Fruit fly (Drosophila melanogaster): ENCODE data around the gene CG9427.

Gene CG9427

DNA sequence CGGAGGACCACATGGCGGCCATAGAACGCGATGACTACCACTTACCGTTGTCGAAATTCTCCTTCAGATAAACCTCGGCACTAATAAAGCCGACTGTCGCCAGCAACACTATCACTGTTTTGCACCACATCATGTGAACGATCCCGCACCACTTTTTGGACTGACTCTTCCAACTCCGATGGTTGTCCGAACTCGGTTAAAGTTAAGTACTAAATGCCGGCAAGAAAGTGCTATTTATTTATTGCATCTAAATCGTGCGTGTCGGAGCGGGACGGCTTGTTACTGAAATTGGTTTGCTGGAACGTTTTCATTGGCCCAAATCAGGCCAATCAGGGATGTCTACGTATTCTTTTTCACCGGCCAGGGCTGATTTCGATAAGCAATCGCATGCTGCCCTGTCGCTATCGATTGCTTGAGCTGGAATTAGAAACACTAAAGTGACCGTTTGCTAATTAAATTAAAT, 3.9 kb upstream of the CG9427 start, which contains the start of gene Calr (continued):
- no peak for TF ChIP-seq E2f1 (GFP tag; IDR thresholded peaks at IDR 0.05)
- no peak for TF ChIP-seq HLH54F (GFP tag; optimal IDR thresholded peaks at IDR 0.05)
- TF ChIP-seq HLH4C (GFP tag; IDR thresholded peaks at IDR 0.05; ENCODE audit: partially characterized antibody) = no peak
- TF ChIP-seq CG17802 (tag; optimal IDR thresholded peaks at IDR 0.05) = no peak
- TF ChIP-seq CG6683 (GFP tag; optimal IDR thresholded peaks at IDR 0.05) = no peak

- peak; percentile 10 for TF ChIP-seq CG12769 (tag; optimal IDR thresholded peaks at IDR 0.05)
- peak; percentile 5 for TF ChIP-seq CG7786 (GFP tag; optimal IDR thresholded peaks at IDR 0.05)
- TF ChIP-seq CHES-1-like (GFP tag; optimal IDR thresholded peaks at IDR 0.05) = no peak
- peak; percentile 69 for TF ChIP-seq phol (tag; optimal IDR thresholded peaks at IDR 0.05)
- no peak for TF ChIP-seq fd3F (GFP tag; optimal IDR thresholded peaks at IDR 0.05)
- TF ChIP-seq Adf1 (GFP tag; IDR thresholded peaks at IDR 0.05) = no peak
- TF ChIP-seq MESR4 (GFP tag; optimal IDR thresholded peaks at IDR 0.05) = peak; percentile 83
- TF ChIP-seq Ssrp (tag; optimal IDR thresholded peaks at IDR 0.05) = peak; percentile 9
- peak in 1 of 2 experiments; percentile 25 for TF ChIP-seq Pdp1 (GFP tag; optimal IDR thresholded peaks at IDR 0.05)
- no peak for TF ChIP-seq dmrt11E (tag; optimal IDR thresholded peaks at IDR 0.05)
- TF ChIP-seq mirr (GFP tag; optimal IDR thresholded peaks at IDR 0.05) = peak; percentile 18
- no peak for TF ChIP-seq pum (GFP tag; optimal IDR thresholded peaks at IDR 0.05)
- peak; percentile 34 for TF ChIP-seq psq (GFP tag; optimal IDR thresholded peaks at IDR 0.05)
- no peak for TF ChIP-seq Hr39 (optimal IDR thresholded peaks at IDR 0.05)
- TF ChIP-seq Med (GFP tag) = peak; percentile 70
- peak in 1 of 2 experiments; percentile 18 for TF ChIP-seq bsh (GFP tag; optimal IDR thresholded peaks at IDR 0.05)
- no peak for TF ChIP-seq CG4820 (GFP tag; optimal IDR thresholded peaks at IDR 0.05)
- peak; percentile 80 for TF ChIP-seq cg (GFP tag; optimal IDR thresholded peaks at IDR 0.05)
- TF ChIP-seq CG8290 (GFP tag; optimal IDR thresholded peaks at IDR 0.05) = no peak
- peak in 1 of 2 experiments; percentile 23 for TF ChIP-seq CG8290 (tag; optimal IDR thresholded peaks at IDR 0.05)
- TF ChIP-seq CG17385 (GFP tag; optimal IDR thresholded peaks at IDR 0.05) = peak; percentile 98
- no peak for TF ChIP-seq CG13424 (tag; optimal IDR thresholded peaks at IDR 0.05)
- TF ChIP-seq cwo (GFP tag; optimal IDR thresholded peaks at IDR 0.05) = peak; percentile 13
- TF ChIP-seq CG8359 (GFP tag; optimal IDR thresholded peaks at IDR 0.05; ENCODE audit: borderline replicate concordance) = no peak
- no peak for TF ChIP-seq lmd (GFP tag; IDR thresholded peaks at IDR 0.05)
- no peak for TF ChIP-seq CG8944 (GFP tag; optimal IDR thresholded peaks at IDR 0.05)
- peak; percentile 5 for TF ChIP-seq Fer1 (GFP tag; optimal IDR thresholded peaks at IDR 0.05)
- TF ChIP-seq CG3281 (GFP tag; optimal IDR thresholded peaks at IDR 0.05) = no peak
- TF ChIP-seq CG2116 (GFP tag; optimal IDR thresholded peaks at IDR 0.05) = no peak
- peak; percentile 85 for TF ChIP-seq kah (GFP tag; optimal IDR thresholded peaks at IDR 0.05)
- TF ChIP-seq hb (GFP tag; IDR thresholded peaks at IDR 0.05; ENCODE audit: partially characterized antibody) = no peak
- no peak for TF ChIP-seq Dbx (GFP tag; IDR thresholded peaks at IDR 0.05)
- TF ChIP-seq YL-1 (GFP tag; optimal IDR thresholded peaks at IDR 0.05) = peak; percentile 86
- TF ChIP-seq ssp (GFP tag; IDR thresholded peaks at IDR 0.05) = no peak
- peak; percentile 71 for TF ChIP-seq sd (tag; optimal IDR thresholded peaks at IDR 0.05)
- peak; percentile 22 for TF ChIP-seq CG10543 (GFP tag; optimal IDR thresholded peaks at IDR 0.05)
- no peak for TF ChIP-seq repo (GFP tag; optimal IDR thresholded peaks at IDR 0.05)
Observed at dm6 chr3R:9630053-9630632, 3.4 kb upstream of the CG9427 start.

Measured in whole organism, embryonic.